Worm (Caenorhabditis elegans) whole organism, L4/young adult: Measurements from ENCODE around the gene ran-3.

Experiments used
- W03F9.2 ChIP-seq: fragments of 150-350 bp; optimal IDR thresholded peaks from 2 replicates; lab custom pipeline; 2014; ENCODE audit warnings: missing biosample characterization, missing genetic modification characterization
- him-1 ChIP-seq: sonication (generic microtip); optimal IDR thresholded peaks from 2 replicates; lab custom pipeline; 2016; ENCODE audit warnings: missing genotype, missing genetic modification reagents, missing genetic modification characterization, missing compliant biosample characterization

DNA sequence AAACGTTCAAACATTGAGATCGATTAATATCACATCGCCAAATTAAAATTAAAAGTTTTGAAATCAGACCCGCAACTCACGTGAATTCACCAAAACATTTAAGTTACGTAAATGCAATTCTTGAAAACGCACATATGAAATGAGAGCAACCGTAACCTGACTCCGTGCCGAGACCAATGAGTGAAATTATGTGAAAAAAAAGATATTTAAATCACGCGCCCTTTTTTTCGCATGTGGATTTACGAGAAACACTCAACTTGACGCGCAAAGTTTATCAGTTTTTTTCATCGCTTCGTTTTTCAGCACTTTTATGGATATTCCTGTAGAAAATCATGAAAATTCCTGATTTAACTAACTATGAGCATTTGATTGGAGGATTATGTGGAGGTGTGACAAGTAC, 48.8 kb downstream of the ran-3 start, which contains the start of the genes gei-14 and slc-25A32:
- TF ChIP-seq him-1 (tag; lab: Kevin White, UChicago) (no peak), W03F9.2 (peak; percentile 62)
